Worm (Caenorhabditis elegans) whole organism, L2 larva: ENCODE data around the gene chtb-1.

Experiments
- ama-1 ChIP-seq: fragments of 150-350 bp; optimal IDR thresholded peaks from 2 replicates; lab custom pipeline; 2018; ENCODE audit warnings: inconsistent platforms
- ztf-4 ChIP-seq: fragments of 150-350 bp; optimal IDR thresholded peaks from 2 replicates; lab custom pipeline; 2014; ENCODE audit warnings: missing biosample characterization, missing genetic modification characterization

DNA sequence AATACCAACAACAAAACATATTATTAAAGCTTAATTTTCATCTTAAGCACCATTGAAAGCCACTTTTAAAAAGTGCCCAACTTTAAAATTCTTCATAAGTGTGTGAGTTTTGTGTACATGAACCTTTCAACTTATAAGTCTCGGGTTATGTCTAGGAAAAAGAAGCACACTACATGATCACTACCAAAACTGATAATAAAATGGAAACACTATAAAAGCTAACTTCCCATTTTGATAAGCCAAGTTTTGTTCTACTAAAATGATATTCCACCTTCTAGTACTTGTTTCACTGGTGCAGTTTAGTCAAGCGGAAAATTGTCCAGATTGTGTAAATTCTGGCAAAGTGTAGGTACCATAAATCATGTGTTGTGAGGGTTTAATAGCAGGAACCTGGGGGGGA is 40.8 kb downstream of the chtb-1 start, which contains the start of gene C40H1.8:
- TF ChIP-seq ztf-4 (tag; lab: Kevin White, UChicago) (no peak), ama-1 (lab: Kevin White, UChicago) (no peak)
